In genomic region chr3L:10854026-10854425, dm6 we compare ENCODE assay signal across 5 fruit fly cellular contexts.
TF ChIP-seq lines count a peak whose summit lies in the region.

No protein-coding gene starts in this region.

- TF ChIP-seq CTCF in whole organism, embryonic (GFP tag; optimal IDR thresholded peaks at IDR 0.05; lab: Kevin White, UChicago): no peak

TF ChIP-seq in whole organism, adult, 20 proteins besides CTCF, POLR2A, EP300 and RAD21:
- TF ChIP-seq CG33017 (tag; optimal IDR thresholded peaks at IDR 0.05; lab: Kevin White, UChicago) (no peak), Mnt (GFP tag; optimal IDR thresholded peaks at IDR 0.05; lab: Kevin White, UChicago) (no peak), tj (GFP tag; optimal IDR thresholded peaks at IDR 0.05; lab: Kevin White, UChicago) (peak; percentile 77), CG14711 (tag; optimal IDR thresholded peaks at IDR 0.05; lab: Kevin White, UChicago) (no peak), Clk (GFP tag; optimal IDR thresholded peaks at IDR 0.05; lab: Kevin White, UChicago) (no peak), bab1 (GFP tag; optimal IDR thresholded peaks at IDR 0.05; lab: Kevin White, UChicago) (no peak)

TF ChIP-seq in whole organism, embryonic, 481 proteins besides CTCF, POLR2A, EP300 and RAD21 (continues in another document):
- TF ChIP-seq ems (GFP tag; optimal IDR thresholded peaks at IDR 0.05; lab: Kevin White, UChicago): no peak
- no peak for TF ChIP-seq CG17568 (GFP tag; optimal IDR thresholded peaks at IDR 0.05; lab: Kevin White, UChicago)
- no peak for TF ChIP-seq CG16815 (GFP tag; optimal IDR thresholded peaks at IDR 0.05; lab: Kevin White, UChicago)
- TF ChIP-seq abd-A (tag; optimal IDR thresholded peaks at IDR 0.05; lab: Kevin White, UChicago): peak; percentile 47
- TF ChIP-seq Rfx (GFP tag; IDR thresholded peaks at IDR 0.05; lab: Robert Waterston, UW): no peak
- 0 out of 3 replicates have a peak, but pooled peaks have one; percentile 16 for TF ChIP-seq dysf (GFP tag; IDR thresholded peaks at IDR 0.05; lab: Robert Waterston, UW)
- peak; percentile 53 for TF ChIP-seq CG1832 (GFP tag; optimal IDR thresholded peaks at IDR 0.05; lab: Kevin White, UChicago)
- TF ChIP-seq Hey (tag; optimal IDR thresholded peaks at IDR 0.05; lab: Kevin White, UChicago): no peak
- TF ChIP-seq Drgx (GFP tag; IDR thresholded peaks at IDR 0.05; lab: Robert Waterston, UW): peak; percentile 65
- peak; percentile 14; the same call in 1 of the 2 replicates for TF ChIP-seq tna (GFP tag; IDR thresholded peaks at IDR 0.05; lab: Robert Waterston, UW; ENCODE audit: partially characterized antibody)
- no peak for TF ChIP-seq tll (GFP tag; optimal IDR thresholded peaks at IDR 0.05; lab: Kevin White, UChicago)
- peak; percentile 33 for TF ChIP-seq sens (GFP tag; lab: Kevin White, UChicago)
- no peak for TF ChIP-seq ftz-f1 (GFP tag; optimal IDR thresholded peaks at IDR 0.05; lab: Kevin White, UChicago)
- TF ChIP-seq Hr39 (optimal IDR thresholded peaks at IDR 0.05; lab: Kevin White, UChicago): peak; percentile 58
- 0 out of 2 replicates have a peak, but pooled peaks have one; percentile 6 for TF ChIP-seq slbo (GFP tag; IDR thresholded peaks at IDR 0.05; lab: Robert Waterston, UW)
- TF ChIP-seq amos (GFP tag; IDR thresholded peaks at IDR 0.05; lab: Robert Waterston, UW; ENCODE audit: partially characterized antibody): 0 out of 2 replicates have a peak, but pooled peaks have one; percentile 25
- TF ChIP-seq CG5180 (GFP tag; optimal IDR thresholded peaks at IDR 0.05; lab: Kevin White, UChicago): no peak
- TF ChIP-seq crol (GFP tag; IDR thresholded peaks at IDR 0.05; lab: Robert Waterston, UW): peak; percentile 90
- TF ChIP-seq ato (GFP tag; IDR thresholded peaks at IDR 0.05; lab: Robert Waterston, UW; ENCODE audit: partially characterized antibody): 0 out of 2 replicates have a peak, but pooled peaks have one; percentile 16
- TF ChIP-seq Mes4 (GFP tag; optimal IDR thresholded peaks at IDR 0.05; lab: Kevin White, UChicago): no peak

TF ChIP-seq in whole organism, prepupa, 60 proteins besides CTCF, POLR2A, EP300 and RAD21:
- TF ChIP-seq CG6276 (GFP tag; optimal IDR thresholded peaks at IDR 0.05; lab: Kevin White, UChicago) (no peak), CG15336 (GFP tag; IDR thresholded peaks at IDR 0.05; lab: Robert Waterston, UW) (0 out of 2 replicates have a peak, but pooled peaks have one; percentile 7), fd85E (GFP tag; optimal IDR thresholded peaks at IDR 0.05; lab: Kevin White, UChicago) (no peak), CG6808 (GFP tag; optimal IDR thresholded peaks at IDR 0.05; lab: Kevin White, UChicago) (peak; percentile 2), Eip78C (GFP tag; lab: Kevin White, UChicago) (no peak), CG1621 (tag; optimal IDR thresholded peaks at IDR 0.05; lab: Kevin White, UChicago) (no peak), Hr39 (GFP tag; optimal IDR thresholded peaks at IDR 0.05; lab: Kevin White, UChicago) (no peak), lz (GFP tag; optimal IDR thresholded peaks at IDR 0.05; lab: Kevin White, UChicago) (no peak), salr (GFP tag; optimal IDR thresholded peaks at IDR 0.05; lab: Kevin White, UChicago) (no peak), eg (GFP tag; IDR thresholded peaks at IDR 0.05; lab: Robert Waterston, UW) (peak; percentile 35; the same call in 2 of the 3 replicates), Smox (GFP tag; optimal IDR thresholded peaks at IDR 0.05; lab: Kevin White, UChicago) (no peak), Gug (GFP tag; IDR thresholded peaks at IDR 0.05; lab: Robert Waterston, UW) (peak; percentile 51; the same call in 1 of the 2 replicates), net (GFP tag; optimal IDR thresholded peaks at IDR 0.05; lab: Kevin White, UChicago) (no peak), CG8119 (GFP tag; IDR thresholded peaks at IDR 0.05; lab: Robert Waterston, UW) (peak; percentile 36; the same call in 1 of the 3 replicates), Ets96B (tag; optimal IDR thresholded peaks at IDR 0.05; lab: Kevin White, UChicago) (no peak), CG6163 (GFP tag; IDR thresholded peaks at IDR 0.05; lab: Robert Waterston, UW) (peak; percentile 63; the same call in 2 of the 3 replicates), CG10669 (GFP tag; optimal IDR thresholded peaks at IDR 0.05; lab: Kevin White, UChicago) (no peak), Lpt (GFP tag; optimal IDR thresholded peaks at IDR 0.05; lab: Kevin White, UChicago) (peak; percentile 49)

TF ChIP-seq in whole organism, pupa, 21 proteins besides CTCF, POLR2A, EP300 and RAD21:
- TF ChIP-seq CG13204 (GFP tag; optimal IDR thresholded peaks at IDR 0.05; lab: Kevin White, UChicago): peak; percentile 60
- TF ChIP-seq CG4496 (GFP tag; IDR thresholded peaks at IDR 0.05; lab: Robert Waterston, UW): peak; percentile 55; the same call in 2 of the 3 replicates
- TF ChIP-seq fd96Ca (GFP tag; IDR thresholded peaks at IDR 0.05; lab: Robert Waterston, UW): peak; percentile 71
- TF ChIP-seq CG12605 (GFP tag; IDR thresholded peaks at IDR 0.05; lab: Robert Waterston, UW): peak; percentile 50
- peak; percentile 52; the same call in 1 of the 2 replicates for TF ChIP-seq CG32121 (GFP tag; IDR thresholded peaks at IDR 0.05; lab: Robert Waterston, UW)
- peak; percentile 37 for TF ChIP-seq Ets98B (GFP tag; IDR thresholded peaks at IDR 0.05; lab: Robert Waterston, UW)
- no peak for TF ChIP-seq CG8159 (tag; optimal IDR thresholded peaks at IDR 0.05; lab: Kevin White, UChicago)
- peak; percentile 42; the same call in 1 of the 2 replicates for TF ChIP-seq rn (GFP tag; IDR thresholded peaks at IDR 0.05; lab: Robert Waterston, UW)
- TF ChIP-seq CG15710 (tag; optimal IDR thresholded peaks at IDR 0.05; lab: Kevin White, UChicago): no peak

TF ChIP-seq in whole organism, wandering third instar larva, 38 proteins besides CTCF, POLR2A, EP300 and RAD21:
- TF ChIP-seq Dfd (GFP tag; optimal IDR thresholded peaks at IDR 0.05; lab: Kevin White, UChicago) (peak; percentile 83), Jra (GFP tag; optimal IDR thresholded peaks at IDR 0.05; lab: Kevin White, UChicago) (no peak)
